Fruit fly (Drosophila melanogaster) whole organism, adult: Measurements from ENCODE around the gene danr.

Experiments used
- CG11617 ChIP-seq: fragments of 200-800 bp; sonication (Bioruptor generic); optimal IDR thresholded peaks from 2 replicates; lab custom pipeline; 2017; ENCODE audit warnings: mild to moderate bottlenecking, missing biosample characterization, missing genetic modification reagents, missing genetic modification characterization
- CG12768 ChIP-seq: fragments of 200-800 bp; sonication (Bioruptor generic); optimal IDR thresholded peaks from 2 replicates; lab custom pipeline; 2017; ENCODE audit warnings: missing biosample characterization, missing genetic modification characterization, mild to moderate bottlenecking, moderate library complexity, missing genetic modification reagents
- CG14711 ChIP-seq: fragments of 200-800 bp; sonication (Bioruptor generic); optimal IDR thresholded peaks from 2 replicates; lab custom pipeline; 2018; ENCODE audit warnings: missing biosample characterization, mild to moderate bottlenecking, missing genetic modification characterization, moderate library complexity
- CG1620 ChIP-seq: fragments of 200-800 bp; sonication (Bioruptor generic); optimal IDR thresholded peaks from 2 replicates; lab custom pipeline; 2016; ENCODE audit warnings: missing biosample characterization, missing genetic modification characterization
- CG33017 ChIP-seq: fragments of 200-800 bp; sonication (Bioruptor generic); optimal IDR thresholded peaks from 2 replicates; lab custom pipeline; 2018; ENCODE audit warnings: missing biosample characterization, mild to moderate bottlenecking, missing genetic modification characterization, moderate library complexity
- CG5204 ChIP-seq: fragments of 200-800 bp; sonication (Bioruptor generic); optimal IDR thresholded peaks from 2 replicates; lab custom pipeline; 2016; ENCODE audit warnings: missing biosample characterization, missing genetic modification characterization
- CG7045 ChIP-seq: fragments of 200-800 bp; sonication (Bioruptor generic); optimal IDR thresholded peaks from 2 replicates; lab custom pipeline; 2017; ENCODE audit warnings: missing biosample characterization, mild to moderate bottlenecking, missing genetic modification characterization
- CG7101 ChIP-seq: fragments of 200-800 bp; sonication (Bioruptor generic); optimal IDR thresholded peaks from 2 replicates; lab custom pipeline; 2018; ENCODE audit warnings: missing biosample characterization, mild to moderate bottlenecking, missing genetic modification characterization, moderate library complexity
- Clk ChIP-seq: fragments of 200-800 bp; sonication (Bioruptor generic); optimal IDR thresholded peaks from 2 replicates; lab custom pipeline; 2017; ENCODE audit warnings: missing biosample characterization, missing genetic modification characterization
- Crg-1 ChIP-seq: fragments of 200-800 bp; sonication (Bioruptor generic); optimal IDR thresholded peaks from 2 replicates; lab custom pipeline; 2016; ENCODE audit warnings: missing biosample characterization, missing genetic modification characterization
- Hr96 ChIP-seq: fragments of 200-800 bp; sonication (Bioruptor generic); optimal IDR thresholded peaks from 2 replicates; lab custom pipeline; 2016; ENCODE audit warnings: missing biosample characterization, missing genetic modification characterization
- Mnt ChIP-seq: fragments of 200-800 bp; sonication (Bioruptor generic); optimal IDR thresholded peaks from 2 replicates; lab custom pipeline; 2016; ENCODE audit warnings: missing biosample characterization, mild to moderate bottlenecking, missing genetic modification characterization
- bab1 ChIP-seq: fragments of 200-800 bp; sonication (Bioruptor generic); optimal IDR thresholded peaks from 3 replicates; lab custom pipeline; 2019; ENCODE audit warnings: missing biosample characterization, mild to moderate bottlenecking, missing genetic modification characterization, moderate library complexity
- cic ChIP-seq: fragments of 200-800 bp; sonication (Bioruptor generic); optimal IDR thresholded peaks from 2 replicates; lab custom pipeline; 2017; ENCODE audit warnings: missing biosample characterization, mild to moderate bottlenecking, missing genetic modification characterization, moderate library complexity
- cnc ChIP-seq, 2 experiments: fragments of >200 bp; optimal IDR thresholded peaks; 2 replicates each; lab custom pipeline; 2017
- kay ChIP-seq: fragments of 200-800 bp; sonication (Bioruptor generic); peaks from one replicate; lab custom pipeline; 2016; ENCODE audit warnings: missing biosample characterization, missing genetic modification characterization, borderline replicate concordance
- ovo ChIP-seq: fragments of 200-800 bp; sonication (Bioruptor generic); optimal IDR thresholded peaks from 2 replicates; lab custom pipeline; 2016; ENCODE audit warnings: missing biosample characterization, missing genetic modification characterization
- pad ChIP-seq: fragments of 200-800 bp; sonication (Bioruptor generic); optimal IDR thresholded peaks from 3 replicates; lab custom pipeline; 2017; ENCODE audit warnings: missing biosample characterization, missing genetic modification characterization, mild to moderate bottlenecking, moderate library complexity, missing genetic modification reagents
- tj ChIP-seq: fragments of 200-800 bp; sonication (Bioruptor generic); optimal IDR thresholded peaks from 3 replicates; lab custom pipeline; 2017; ENCODE audit warnings: missing biosample characterization, mild to moderate bottlenecking, missing genetic modification characterization, moderate library complexity
- toe ChIP-seq: fragments of 200-800 bp; sonication (Bioruptor generic); optimal IDR thresholded peaks from 2 replicates; lab custom pipeline; 2016; ENCODE audit warnings: missing biosample characterization, missing genetic modification characterization

The danr gene

dm6 chr3R:25166788-25167187 lies 28.9 kb downstream of the danr start:
- TF ChIP-seq ovo (GFP tag; lab: Kevin White, UChicago) (no peak), tj (GFP tag; lab: Kevin White, UChicago) (no peak), bab1 (no peak), CG7101 (tag; lab: Kevin White, UChicago) (no peak), CG7045 (GFP tag; lab: Kevin White, UChicago) (no peak), Hr96 (GFP tag; lab: Kevin White, UChicago) (no peak), Mnt (GFP tag; lab: Kevin White, UChicago) (no peak), CG11617 (GFP tag; lab: Kevin White, UChicago) (no peak), Crg-1 (GFP tag; lab: Kevin White, UChicago) (no peak), cic (GFP tag; lab: Kevin White, UChicago) (no peak), toe (no peak), pad (GFP tag; lab: Kevin White, UChicago) (no peak), CG33017 (tag; lab: Kevin White, UChicago) (no peak), CG14711 (no peak), cnc (optimal IDR thresholded peaks at IDR 0.05; lab: Kevin White, UChicago) (no peak), CG12768 (no peak), kay (GFP tag; lab: Kevin White, UChicago) (no peak)

- no peak for TF ChIP-seq Clk
- no peak for TF ChIP-seq CG33017 (tag; lab: Kevin White, UChicago)
These were observed 29.7 kb downstream of the danr start for dm6 chr3R:25167407-25168191.

dm6 chr3R:25168259-25168972 lies 30.5 kb downstream of the danr start:
- TF ChIP-seq ovo (GFP tag; lab: Kevin White, UChicago): no peak
- no peak for TF ChIP-seq Mnt (GFP tag; lab: Kevin White, UChicago)
- no peak for TF ChIP-seq CG33017 (tag; lab: Kevin White, UChicago)
- no peak for TF ChIP-seq bab1
- no peak for TF ChIP-seq cic (GFP tag; lab: Kevin White, UChicago)
- TF ChIP-seq CG5204 (GFP tag; lab: Kevin White, UChicago): no peak
- no peak for TF ChIP-seq CG11617 (GFP tag; lab: Kevin White, UChicago)
- TF ChIP-seq Crg-1 (GFP tag; lab: Kevin White, UChicago): no peak

dm6 chr3R:25172353-25172752 lies 34.5 kb downstream of the danr start:
- TF ChIP-seq CG1620 (GFP tag; lab: Kevin White, UChicago) (no peak), tj (GFP tag; lab: Kevin White, UChicago) (no peak), CG5204 (GFP tag; lab: Kevin White, UChicago) (no peak), Hr96 (GFP tag; lab: Kevin White, UChicago) (no peak), CG7045 (GFP tag; lab: Kevin White, UChicago) (no peak), Mnt (GFP tag; lab: Kevin White, UChicago) (no peak), pad (GFP tag; lab: Kevin White, UChicago) (no peak), kay (GFP tag; lab: Kevin White, UChicago) (no peak), ovo (GFP tag; lab: Kevin White, UChicago) (no peak), Clk (no peak), Crg-1 (GFP tag; lab: Kevin White, UChicago) (no peak), CG12768 (no peak), toe (no peak), cic (GFP tag; lab: Kevin White, UChicago) (no peak), bab1 (no peak)

- TF ChIP-seq kay (GFP tag; lab: Kevin White, UChicago) (no peak), cnc (optimal IDR thresholded peaks at IDR 0.05; lab: Kevin White, UChicago) (no peak), Mnt (GFP tag; lab: Kevin White, UChicago) (no peak), toe (no peak)
These were observed 35.1 kb downstream of the danr start for dm6 chr3R:25172976-25173375.

- no peak for TF ChIP-seq ovo (GFP tag; lab: Kevin White, UChicago)
- no peak for TF ChIP-seq Mnt (GFP tag; lab: Kevin White, UChicago)
- TF ChIP-seq CG14711: no peak
- no peak for TF ChIP-seq pad (GFP tag; lab: Kevin White, UChicago)
- TF ChIP-seq CG7045 (GFP tag; lab: Kevin White, UChicago): no peak
- TF ChIP-seq cnc (optimal IDR thresholded peaks at IDR 0.05; lab: Kevin White, UChicago): no peak
- TF ChIP-seq toe: no peak
- TF ChIP-seq bab1: no peak
- TF ChIP-seq CG12768: no peak
- no peak for TF ChIP-seq Clk
- TF ChIP-seq tj (GFP tag; lab: Kevin White, UChicago): no peak
- TF ChIP-seq Hr96 (GFP tag; lab: Kevin White, UChicago): no peak
These were observed 36.4 kb downstream of the danr start for dm6 chr3R:25174244-25174643.
